Worm (Caenorhabditis elegans) whole organism, late embryonic: ENCODE data around the gene clh-4.
A peak's percentile ranks its signal among the peaks of the same experiment; 100 is the strongest.

Experiments
- C08G9.2 ChIP-seq: sonication (generic microtip); optimal IDR thresholded peaks from 2 replicates; lab custom pipeline; 2016; ENCODE audit warnings: mild to moderate bottlenecking, missing genetic modification characterization, moderate library complexity, missing compliant biosample characterization
- C38D4.7 ChIP-seq: fragments of 200-800 bp; sonication (Bioruptor generic); optimal IDR thresholded peaks from 2 replicates; lab custom pipeline; 2018; ENCODE audit warnings: mild to moderate bottlenecking, missing genetic modification characterization, moderate library complexity, missing compliant biosample characterization
- F13H6.1 ChIP-seq: sonication (generic microtip); optimal IDR thresholded peaks from 2 replicates; lab custom pipeline; 2016; ENCODE audit warnings: missing genetic modification characterization, missing compliant biosample characterization
- K02D7.2 ChIP-seq: sonication (generic microtip); optimal IDR thresholded peaks from 2 replicates; lab custom pipeline; 2017; ENCODE audit warnings: mild to moderate bottlenecking, missing genetic modification characterization, missing compliant biosample characterization
- K09A11.1 ChIP-seq: sonication (generic microtip); optimal IDR thresholded peaks from 2 replicates; lab custom pipeline; 2017; ENCODE audit warnings: antibody characterized with exemption, mild to moderate bottlenecking, missing genetic modification characterization, missing compliant biosample characterization; ENCODE audit not compliant: insufficient read depth
- T23F11.4 ChIP-seq: fragments of 200-800 bp; sonication (Bioruptor generic); optimal IDR thresholded peaks from 2 replicates; lab custom pipeline; 2018; ENCODE audit warnings: mild to moderate bottlenecking, missing genetic modification characterization, missing compliant biosample characterization
- Y22D7AL.16 ChIP-seq: sonication (generic microtip); optimal IDR thresholded peaks from 2 replicates; lab custom pipeline; 2016; ENCODE audit warnings: missing genetic modification characterization, missing compliant biosample characterization
- ama-1 ChIP-seq: fragments of 150-350 bp; optimal IDR thresholded peaks from 2 replicates; lab custom pipeline; 2014
- ceh-14 ChIP-seq: sonication (generic microtip); optimal IDR thresholded peaks from 2 replicates; lab custom pipeline; 2016; ENCODE audit warnings: missing genotype, missing genetic modification characterization, missing compliant biosample characterization
- ceh-18 ChIP-seq: sonication (generic microtip); optimal IDR thresholded peaks from 2 replicates; lab custom pipeline; 2016; ENCODE audit warnings: missing genetic modification characterization, missing compliant biosample characterization
- ceh-19 ChIP-seq: fragments of 200-800 bp; sonication (Bioruptor generic); optimal IDR thresholded peaks from 2 replicates; lab custom pipeline; 2018; ENCODE audit warnings: mild to moderate bottlenecking, missing genetic modification characterization, missing compliant biosample characterization
- ceh-22 ChIP-seq: sonication (generic microtip); optimal IDR thresholded peaks from 2 replicates; lab custom pipeline; 2017; ENCODE audit warnings: missing biosample characterization, missing genetic modification characterization
- ceh-24 ChIP-seq: sonication (generic microtip); optimal IDR thresholded peaks from 2 replicates; lab custom pipeline; 2016; ENCODE audit warnings: mild to moderate bottlenecking, missing genetic modification characterization, missing compliant biosample characterization
- ceh-31 ChIP-seq: sonication (generic microtip); optimal IDR thresholded peaks from 2 replicates; lab custom pipeline; 2016; ENCODE audit warnings: missing genetic modification characterization, missing compliant biosample characterization
- ceh-45 ChIP-seq: fragments of 200-800 bp; sonication (Bioruptor generic); IDR thresholded peaks from 2 replicates; pipeline ENCODE4 v1.3.6; 2022; ENCODE audit warnings: missing genetic modification reagents, missing genetic modification characterization, missing compliant biosample characterization
- ceh-48 ChIP-seq: sonication (generic microtip); optimal IDR thresholded peaks from 2 replicates; lab custom pipeline; 2016; ENCODE audit warnings: missing genetic modification characterization, inconsistent platforms, missing compliant biosample characterization
- ceh-6 ChIP-seq: fragments of 200-800 bp; sonication (Bioruptor generic); optimal IDR thresholded peaks from 2 replicates; lab custom pipeline; 2018; ENCODE audit warnings: mild to moderate bottlenecking, missing genetic modification characterization, missing compliant biosample characterization
- che-1 ChIP-seq: sonication (generic microtip); optimal IDR thresholded peaks from 2 replicates; lab custom pipeline; 2016; ENCODE audit warnings: mild to moderate bottlenecking, missing genetic modification characterization, missing compliant biosample characterization
- dmd-4 ChIP-seq: sonication (generic microtip); optimal IDR thresholded peaks from 2 replicates; lab custom pipeline; 2016; ENCODE audit warnings: borderline replicate concordance, missing genetic modification characterization, missing compliant biosample characterization
- dve-1 ChIP-seq: sonication (generic microtip); optimal IDR thresholded peaks from 2 replicates; lab custom pipeline; 2017; ENCODE audit warnings: antibody characterized with exemption, mild to moderate bottlenecking, missing genetic modification characterization, missing compliant biosample characterization
- elt-2 ChIP-seq: sonication (generic microtip); optimal IDR thresholded peaks from 2 replicates; lab custom pipeline; 2016; ENCODE audit warnings: missing genetic modification reagents, missing genetic modification characterization, missing compliant biosample characterization
- elt-4 ChIP-seq: sonication (generic microtip); optimal IDR thresholded peaks from 2 replicates; lab custom pipeline; 2016; ENCODE audit warnings: missing genetic modification characterization, missing compliant biosample characterization
- ets-4 ChIP-seq: sonication (generic microtip); optimal IDR thresholded peaks from 2 replicates; lab custom pipeline; 2016; ENCODE audit warnings: missing genetic modification characterization, missing compliant biosample characterization
- eyg-1 ChIP-seq: sonication (generic microtip); optimal IDR thresholded peaks from 2 replicates; lab custom pipeline; 2016; ENCODE audit warnings: missing genotype, missing genetic modification characterization, missing compliant biosample characterization
- fax-1 ChIP-seq: sonication (generic microtip); optimal IDR thresholded peaks from 2 replicates; lab custom pipeline; 2016; ENCODE audit warnings: missing genotype, missing genetic modification characterization, missing compliant biosample characterization
- fkh-6 ChIP-seq: sonication (generic microtip); optimal IDR thresholded peaks from 2 replicates; lab custom pipeline; 2016; ENCODE audit warnings: missing genetic modification characterization, missing compliant biosample characterization
- gmeb-2 ChIP-seq: sonication (generic microtip); optimal IDR thresholded peaks from 2 replicates; lab custom pipeline; 2016; ENCODE audit warnings: missing genetic modification characterization, inconsistent platforms, missing compliant biosample characterization
- hlh-13 ChIP-seq: fragments of 200-800 bp; sonication (Bioruptor generic); optimal IDR thresholded peaks from 2 replicates; lab custom pipeline; 2018; ENCODE audit warnings: mild to moderate bottlenecking, missing genetic modification characterization, missing compliant biosample characterization
- hlh-15 ChIP-seq: sonication (generic microtip); optimal IDR thresholded peaks from 2 replicates; lab custom pipeline; 2016; ENCODE audit warnings: missing genetic modification characterization, missing compliant biosample characterization
- hlh-6 ChIP-seq: sonication (generic microtip); optimal IDR thresholded peaks from 2 replicates; lab custom pipeline; 2016; ENCODE audit warnings: missing genotype, missing genetic modification characterization, missing compliant biosample characterization
- hlh-8 ChIP-seq: sonication (generic microtip); optimal IDR thresholded peaks from 2 replicates; lab custom pipeline; 2016; ENCODE audit warnings: missing genotype, missing genetic modification characterization, missing compliant biosample characterization
- lim-6 ChIP-seq: sonication (generic microtip); optimal IDR thresholded peaks from 2 replicates; lab custom pipeline; 2016; ENCODE audit warnings: missing genetic modification characterization, missing compliant biosample characterization
- lin-11 ChIP-seq: fragments of 200-800 bp; sonication (Bioruptor generic); optimal IDR thresholded peaks from 2 replicates; lab custom pipeline; 2018; ENCODE audit warnings: mild to moderate bottlenecking, missing genetic modification characterization, missing compliant biosample characterization
- nfya-1 ChIP-seq: sonication (generic microtip); optimal IDR thresholded peaks from 2 replicates; lab custom pipeline; 2017; ENCODE audit warnings: missing genetic modification characterization, mild to moderate bottlenecking, missing compliant biosample characterization, antibody characterized with exemption, moderate library complexity
- nhr-232 ChIP-seq: sonication (generic microtip); optimal IDR thresholded peaks from 2 replicates; lab custom pipeline; 2016; ENCODE audit warnings: missing genetic modification characterization, missing compliant biosample characterization
- npax-4 ChIP-seq: sonication (generic microtip); optimal IDR thresholded peaks from 2 replicates; lab custom pipeline; 2016; ENCODE audit warnings: missing genetic modification characterization, missing compliant biosample characterization
- odd-2 ChIP-seq: sonication (generic microtip); optimal IDR thresholded peaks from 2 replicates; lab custom pipeline; 2017; ENCODE audit warnings: antibody characterized with exemption, mild to moderate bottlenecking, missing genetic modification characterization, missing compliant biosample characterization
- pat-9 ChIP-seq: fragments of 200-800 bp; sonication (Bioruptor generic); optimal IDR thresholded peaks from 2 replicates; lab custom pipeline; 2018; ENCODE audit warnings: mild to moderate bottlenecking, missing genetic modification characterization, moderate library complexity, missing compliant biosample characterization
- pax-1 ChIP-seq: fragments of 150-350 bp; optimal IDR thresholded peaks from 2 replicates; lab custom pipeline; 2014; ENCODE audit warnings: missing biosample characterization, missing genetic modification characterization
- pha-4 ChIP-seq: fragments of 150-350 bp; optimal IDR thresholded peaks from 2 replicates; lab custom pipeline; 2018; ENCODE audit warnings: missing biosample characterization, missing genetic modification reagents, missing genetic modification characterization
- pqm-1 ChIP-seq: sonication (generic microtip); optimal IDR thresholded peaks from 2 replicates; lab custom pipeline; 2016; ENCODE audit warnings: missing genetic modification characterization, missing compliant biosample characterization
- rnt-1 ChIP-seq: sonication (generic microtip); optimal IDR thresholded peaks from 2 replicates; lab custom pipeline; 2016; ENCODE audit warnings: missing genetic modification characterization, missing compliant biosample characterization
- sox-4 ChIP-seq: sonication (generic microtip); optimal IDR thresholded peaks from 2 replicates; lab custom pipeline; 2017; ENCODE audit warnings: mild to moderate bottlenecking, missing genetic modification characterization, inconsistent platforms, missing compliant biosample characterization
- syd-9 ChIP-seq: sonication (generic microtip); optimal IDR thresholded peaks from 2 replicates; lab custom pipeline; 2016; ENCODE audit warnings: mild to moderate bottlenecking, missing genetic modification characterization, moderate library complexity, missing compliant biosample characterization
- tbx-2 ChIP-seq: sonication (generic microtip); optimal IDR thresholded peaks from 2 replicates; lab custom pipeline; 2016; ENCODE audit warnings: missing genetic modification characterization, missing compliant biosample characterization
- tbx-7 ChIP-seq: sonication (generic microtip); optimal IDR thresholded peaks from 2 replicates; lab custom pipeline; 2016; ENCODE audit warnings: missing genotype, missing genetic modification characterization, missing compliant biosample characterization
- unc-3 ChIP-seq, 2 experiments: fragments of 200-800 bp in 1 of 2; sonication (Bioruptor generic) in 1 of 2; sonication (generic microtip) in 1 of 2; conservative IDR thresholded peaks in 1 of 2; optimal IDR thresholded peaks in 1 of 2; 2 replicates each; pipeline versions ENCODE4 v1.3.6 to Lab custom; 2016 to 2022; ENCODE audit warnings: missing compliant biosample characterization in 2 of 2, missing genetic modification characterization in 2 of 2, missing genetic modification reagents in 1 of 2
- unc-42 ChIP-seq: sonication (generic microtip); optimal IDR thresholded peaks from 2 replicates; lab custom pipeline; 2016; ENCODE audit warnings: missing genotype, missing genetic modification characterization, missing compliant biosample characterization
- unc-55 ChIP-seq: sonication (generic microtip); optimal IDR thresholded peaks from 2 replicates; lab custom pipeline; 2017; ENCODE audit warnings: missing biosample characterization, missing genetic modification reagents, missing genetic modification characterization
- unc-86 ChIP-seq: sonication (generic microtip); optimal IDR thresholded peaks from 2 replicates; lab custom pipeline; 2016; ENCODE audit warnings: missing genetic modification characterization, missing compliant biosample characterization
- zip-5 ChIP-seq: sonication (generic microtip); optimal IDR thresholded peaks from 2 replicates; lab custom pipeline; 2016; ENCODE audit warnings: missing genetic modification characterization, missing compliant biosample characterization
- ztf-16 ChIP-seq: sonication (generic microtip); optimal IDR thresholded peaks from 2 replicates; lab custom pipeline; 2017; ENCODE audit warnings: missing genetic modification characterization, missing compliant biosample characterization

The clh-4 gene

ce11 chrX:4145051-4145826 lies 44.9 kb upstream of the clh-4 start:
- TF ChIP-seq hlh-6 (tag; lab: Kevin White, UChicago), result no peak
- peak; percentile 35 for TF ChIP-seq sox-4
- TF ChIP-seq nhr-232 (tag; lab: Kevin White, UChicago), result no peak
- peak; percentile 26 for TF ChIP-seq unc-55 (GFP tag; lab: Kevin White, UChicago)
- no peak for TF ChIP-seq syd-9 (tag; lab: Kevin White, UChicago)
- TF ChIP-seq odd-2 (tag; lab: Kevin White, UChicago), result no peak
- TF ChIP-seq C08G9.2 (tag; lab: Kevin White, UChicago), result no peak
- TF ChIP-seq gmeb-2 (tag; lab: Kevin White, UChicago), result no peak
- TF ChIP-seq hlh-13 (GFP tag; lab: Kevin White, UChicago), result no peak
- TF ChIP-seq elt-4 (tag; lab: Kevin White, UChicago), result no peak
- TF ChIP-seq ama-1 (lab: Kevin White, UChicago), result no peak
- TF ChIP-seq ceh-14 (tag; lab: Kevin White, UChicago), result peak; percentile 47
- TF ChIP-seq unc-42 (tag; lab: Kevin White, UChicago), result peak; percentile 38
- TF ChIP-seq nfya-1 (tag; lab: Kevin White, UChicago), result peak; percentile 57
- no peak for TF ChIP-seq fax-1 (tag; lab: Kevin White, UChicago)
- peak; percentile 43 for TF ChIP-seq ceh-31
- TF ChIP-seq hlh-15 (tag; lab: Kevin White, UChicago), result no peak
- TF ChIP-seq tbx-7 (tag; lab: Kevin White, UChicago), result no peak
- TF ChIP-seq hlh-8 (tag; lab: Kevin White, UChicago), result no peak
- no peak for TF ChIP-seq tbx-2
- TF ChIP-seq elt-2 (tag; lab: Kevin White, UChicago), result no peak
- no peak for TF ChIP-seq ztf-16 (tag; lab: Kevin White, UChicago)
- no peak for TF ChIP-seq ceh-6
- no peak for TF ChIP-seq unc-3 (GFP tag; conservative IDR thresholded peaks at IDR 0.05; lab: Robert Waterston, UW)
- no peak for TF ChIP-seq unc-3 (tag; optimal IDR thresholded peaks at IDR 0.05; lab: Kevin White, UChicago)
- no peak for TF ChIP-seq npax-4 (tag; lab: Kevin White, UChicago)
- TF ChIP-seq ceh-24 (tag; lab: Kevin White, UChicago), result no peak
- TF ChIP-seq ceh-45, result no peak
- TF ChIP-seq lim-6 (tag; lab: Kevin White, UChicago), result no peak
- TF ChIP-seq K02D7.2 (tag; lab: Kevin White, UChicago), result no peak
- no peak for TF ChIP-seq lin-11 (tag; lab: Kevin White, UChicago)
- TF ChIP-seq pax-1 (tag; lab: Kevin White, UChicago), result no peak
- peak; percentile 67 for TF ChIP-seq ceh-18 (tag; lab: Kevin White, UChicago)
- TF ChIP-seq zip-5, result no peak
- TF ChIP-seq K09A11.1 (tag; lab: Kevin White, UChicago), result no peak
- TF ChIP-seq eyg-1, result no peak
- no peak for TF ChIP-seq che-1 (tag; lab: Kevin White, UChicago)
- TF ChIP-seq ets-4 (tag; lab: Kevin White, UChicago), result no peak
- no peak for TF ChIP-seq ceh-19 (GFP tag; lab: Kevin White, UChicago)
- TF ChIP-seq T23F11.4, result no peak
- no peak for TF ChIP-seq ceh-22
- peak; percentile 31 for TF ChIP-seq unc-86 (tag; lab: Kevin White, UChicago)
- TF ChIP-seq fkh-6 (tag; lab: Kevin White, UChicago), result no peak
- no peak for TF ChIP-seq pha-4
- TF ChIP-seq rnt-1 (tag; lab: Kevin White, UChicago), result peak; percentile 19
- TF ChIP-seq F13H6.1, result peak; percentile 30
- no peak for TF ChIP-seq Y22D7AL.16 (tag; lab: Kevin White, UChicago)
- peak; percentile 96 for TF ChIP-seq ceh-48
- no peak for TF ChIP-seq pqm-1
- no peak for TF ChIP-seq pat-9 (tag; lab: Kevin White, UChicago)
- no peak for TF ChIP-seq dve-1 (tag; lab: Kevin White, UChicago)
- no peak for TF ChIP-seq dmd-4 (tag; lab: Kevin White, UChicago)
- TF ChIP-seq C38D4.7 (GFP tag; lab: Kevin White, UChicago), result no peak
